Worm (Caenorhabditis elegans) whole organism, L1 larva: ENCODE measurements around the gene spch-1.

ENCODE experiments used
- C34B4.2 ChIP-seq: sonication (generic microtip); optimal IDR thresholded peaks from 2 replicates; lab custom pipeline; 2017; ENCODE audit warnings: mild to moderate bottlenecking, missing genetic modification characterization, missing compliant biosample characterization
- F16B12.6 ChIP-seq: fragments of 150-350 bp; optimal IDR thresholded peaks from 2 replicates; lab custom pipeline; 2014; ENCODE audit warnings: missing biosample characterization, missing genetic modification characterization
- blmp-1 ChIP-seq: fragments of 150-350 bp; optimal IDR thresholded peaks from 2 replicates; lab custom pipeline; 2014; ENCODE audit warnings: missing biosample characterization, missing genetic modification characterization
- dpl-1 ChIP-seq, 3 experiments: fragments of 150-350 bp in 2 of 3; sonication (generic microtip) in 1 of 3; optimal IDR thresholded peaks; 2 replicates each; lab custom pipeline; 2014 to 2017; ENCODE audit warnings: missing biosample characterization in 3 of 3, missing genetic modification characterization in 3 of 3, missing genetic modification reagents in 3 of 3
- efl-1 ChIP-seq, 4 experiments: fragments of 150-350 bp; optimal IDR thresholded peaks in 3 of 4; peaks in 1 of 4; 1 replicate in 1 of 4; 2 replicates in 3 of 4; lab custom pipeline; 2014; ENCODE audit warnings: missing biosample characterization in 2 of 4, missing genetic modification characterization in 2 of 4, missing genetic modification reagents in 2 of 4
- efl-3 ChIP-seq: fragments of 200-800 bp; sonication (Bioruptor generic); optimal IDR thresholded peaks from 2 replicates; lab custom pipeline; 2018; ENCODE audit warnings: mild to moderate bottlenecking, missing genetic modification characterization, missing compliant biosample characterization
- egl-13 ChIP-seq: sonication (generic microtip); optimal IDR thresholded peaks from 2 replicates; lab custom pipeline; 2016; ENCODE audit warnings: missing genotype, missing genetic modification reagents, missing genetic modification characterization, missing compliant biosample characterization
- elt-2 ChIP-seq: sonication (generic microtip); optimal IDR thresholded peaks from 2 replicates; lab custom pipeline; 2016; ENCODE audit warnings: missing genetic modification characterization, mild to moderate bottlenecking, inconsistent platforms, missing compliant biosample characterization, missing genetic modification reagents
- ets-5 ChIP-seq: fragments of 200-800 bp; sonication (Bioruptor generic); IDR thresholded peaks from 2 replicates; pipeline ENCODE4 v1.3.6; 2022; ENCODE audit warnings: missing genetic modification characterization, missing compliant biosample characterization
- fkh-4 ChIP-seq: sonication (generic microtip); optimal IDR thresholded peaks from 2 replicates; lab custom pipeline; 2016; ENCODE audit warnings: missing compliant biosample characterization, missing genetic modification characterization, borderline replicate concordance
- hlh-17 ChIP-seq: fragments of 200-800 bp; sonication (Bioruptor generic); optimal IDR thresholded peaks from 2 replicates; lab custom pipeline; 2018; ENCODE audit warnings: missing genetic modification characterization, mild to moderate bottlenecking, missing compliant biosample characterization, moderate library complexity, borderline replicate concordance
- hlh-4 ChIP-seq: sonication (generic microtip); optimal IDR thresholded peaks from 2 replicates; lab custom pipeline; 2016; ENCODE audit warnings: mild to moderate bottlenecking, missing genetic modification characterization, missing compliant biosample characterization
- hpl-2 ChIP-seq: fragments of 150-350 bp; optimal IDR thresholded peaks from 2 replicates; lab custom pipeline; 2014; ENCODE audit warnings: missing biosample characterization, missing genetic modification reagents, missing genetic modification characterization
- irx-1 ChIP-seq: sonication (generic microtip); optimal IDR thresholded peaks from 2 replicates; lab custom pipeline; 2016; ENCODE audit warnings: missing genetic modification characterization, missing compliant biosample characterization
- jun-1 ChIP-seq: fragments of 150-350 bp; optimal IDR thresholded peaks from 2 replicates; lab custom pipeline; 2014; ENCODE audit warnings: missing biosample characterization, missing genetic modification reagents, missing genetic modification characterization
- lin-14 ChIP-seq: fragments of 200-800 bp; sonication (Bioruptor generic); optimal IDR thresholded peaks from 2 replicates; lab custom pipeline; 2018; ENCODE audit warnings: mild to moderate bottlenecking, missing genetic modification characterization, moderate library complexity, missing compliant biosample characterization
- lin-15B ChIP-seq: fragments of 150-350 bp; sonication (generic microtip); optimal IDR thresholded peaks from 3 replicates; lab custom pipeline; 2014; ENCODE audit warnings: missing biosample characterization, missing genetic modification characterization
- lin-35 ChIP-seq, 2 experiments: fragments of 150-350 bp; optimal IDR thresholded peaks; 2 replicates each; lab custom pipeline; 2014; ENCODE audit warnings: missing biosample characterization in 2 of 2, missing genetic modification characterization in 2 of 2, missing genetic modification reagents in 2 of 2
- lsy-2 ChIP-seq, 2 experiments: fragments of 150-350 bp; optimal IDR thresholded peaks; 2 replicates each; lab custom pipeline; 2014; ENCODE audit warnings: missing biosample characterization in 2 of 2, missing genetic modification characterization in 2 of 2
- mab-9 ChIP-seq: fragments of 200-800 bp; sonication (Bioruptor generic); IDR thresholded peaks from 2 replicates; pipeline ENCODE4 v1.3.6; 2022; ENCODE audit warnings: missing genetic modification reagents, missing genetic modification characterization, missing compliant biosample characterization
- mep-1 ChIP-seq: fragments of 150-350 bp; optimal IDR thresholded peaks from 2 replicates; lab custom pipeline; 2014; ENCODE audit warnings: missing biosample characterization, missing genetic modification characterization
- nhr-237 ChIP-seq: fragments of 150-350 bp; optimal IDR thresholded peaks from 2 replicates; lab custom pipeline; 2014; ENCODE audit warnings: missing biosample characterization, missing genetic modification characterization
- nhr-28 ChIP-seq: fragments of 150-350 bp; optimal IDR thresholded peaks from 2 replicates; lab custom pipeline; 2014; ENCODE audit warnings: missing biosample characterization, missing genetic modification characterization
- nhr-47 ChIP-seq: sonication (generic microtip); optimal IDR thresholded peaks from 2 replicates; lab custom pipeline; 2016; ENCODE audit warnings: mild to moderate bottlenecking, missing genetic modification characterization, moderate library complexity, missing compliant biosample characterization
- nhr-77 ChIP-seq: fragments of 150-350 bp; optimal IDR thresholded peaks from 2 replicates; lab custom pipeline; 2014; ENCODE audit warnings: missing biosample characterization, missing genetic modification characterization
- pag-3 ChIP-seq: sonication (generic microtip); optimal IDR thresholded peaks from 2 replicates; lab custom pipeline; 2017; ENCODE audit warnings: missing genetic modification characterization, mild to moderate bottlenecking, missing compliant biosample characterization, antibody characterized with exemption, borderline replicate concordance; ENCODE audit not compliant: insufficient read depth
- pax-3 ChIP-seq: fragments of 200-800 bp; sonication (Bioruptor generic); optimal IDR thresholded peaks from 2 replicates; lab custom pipeline; 2018; ENCODE audit warnings: mild to moderate bottlenecking, missing genetic modification characterization, moderate library complexity, missing compliant biosample characterization
- rnt-1 ChIP-seq: sonication (generic microtip); optimal IDR thresholded peaks from 2 replicates; lab custom pipeline; 2016; ENCODE audit warnings: mild to moderate bottlenecking, missing genetic modification characterization, moderate library complexity, missing compliant biosample characterization
- snpc-4 ChIP-seq: fragments of 150-350 bp; optimal IDR thresholded peaks from 2 replicates; lab custom pipeline; 2014; ENCODE audit warnings: missing biosample characterization, missing genetic modification characterization
- snu-23 ChIP-seq: sonication (generic microtip); optimal IDR thresholded peaks from 2 replicates; lab custom pipeline; 2016; ENCODE audit warnings: missing genetic modification characterization, missing compliant biosample characterization
- sox-4 ChIP-seq: sonication (generic microtip); optimal IDR thresholded peaks from 2 replicates; lab custom pipeline; 2016; ENCODE audit warnings: missing genetic modification characterization, missing compliant biosample characterization
- sup-37 ChIP-seq: fragments of 200-800 bp; sonication (Bioruptor generic); optimal IDR thresholded peaks from 2 replicates; lab custom pipeline; 2018; ENCODE audit warnings: mild to moderate bottlenecking, missing genetic modification characterization, missing compliant biosample characterization
- tlp-1 ChIP-seq: fragments of 150-350 bp; optimal IDR thresholded peaks from 2 replicates; lab custom pipeline; 2014; ENCODE audit warnings: missing biosample characterization, missing genetic modification characterization
- unc-130 ChIP-seq: fragments of 150-350 bp; optimal IDR thresholded peaks from 2 replicates; lab custom pipeline; 2017; ENCODE audit warnings: missing biosample characterization, missing genetic modification characterization, inconsistent platforms
- unc-30 ChIP-seq: sonication (generic microtip); optimal IDR thresholded peaks from 2 replicates; lab custom pipeline; 2017; ENCODE audit warnings: missing biosample characterization, missing genetic modification characterization
- unc-86 ChIP-seq: sonication (generic microtip); optimal IDR thresholded peaks from 2 replicates; lab custom pipeline; 2016; ENCODE audit warnings: missing genetic modification characterization, missing compliant biosample characterization
- vab-15 ChIP-seq: sonication (generic microtip); optimal IDR thresholded peaks from 2 replicates; lab custom pipeline; 2017; ENCODE audit warnings: missing genotype, mild to moderate bottlenecking, missing genetic modification characterization, missing compliant biosample characterization
- zip-4 ChIP-seq: fragments of 200-800 bp; sonication (Bioruptor generic); optimal IDR thresholded peaks from 2 replicates; lab custom pipeline; 2018; ENCODE audit warnings: mild to moderate bottlenecking, missing genetic modification characterization, moderate library complexity, missing compliant biosample characterization
- ztf-11 ChIP-seq, 2 experiments: sonication (generic microtip); optimal IDR thresholded peaks; 2 replicates each; lab custom pipeline; 2016 to 2017; ENCODE audit warnings: missing genetic modification characterization in 2 of 2, missing biosample characterization in 1 of 2, missing compliant biosample characterization in 1 of 2

Gene spch-1

ce11 chrIV:10111441-10111840, at the start of gene spch-1:
Gene spch-1, minus strand, starts transcription at chrIV:10111541.
- TF ChIP-seq lin-15B (tag; lab: Kevin White, UChicago) (no peak), tlp-1 (tag; lab: Kevin White, UChicago) (no peak), unc-86 (tag; lab: Kevin White, UChicago) (no peak), hpl-2 (no peak), efl-3 (GFP tag; lab: Kevin White, UChicago) (no peak), ets-5 (GFP tag; lab: Robert Waterston, UW) (no peak), dpl-1 (GFP tag; optimal IDR thresholded peaks at IDR 0.05; lab: Kevin White, UChicago) (no peak), pag-3 (tag; lab: Kevin White, UChicago) (no peak), lsy-2 (tag; optimal IDR thresholded peaks at IDR 0.05; lab: Kevin White, UChicago) (no peak), blmp-1 (tag; lab: Kevin White, UChicago) (no peak), egl-13 (tag; lab: Kevin White, UChicago) (no peak), C34B4.2 (no peak), hlh-4 (tag; lab: Kevin White, UChicago) (no peak)

DNA sequence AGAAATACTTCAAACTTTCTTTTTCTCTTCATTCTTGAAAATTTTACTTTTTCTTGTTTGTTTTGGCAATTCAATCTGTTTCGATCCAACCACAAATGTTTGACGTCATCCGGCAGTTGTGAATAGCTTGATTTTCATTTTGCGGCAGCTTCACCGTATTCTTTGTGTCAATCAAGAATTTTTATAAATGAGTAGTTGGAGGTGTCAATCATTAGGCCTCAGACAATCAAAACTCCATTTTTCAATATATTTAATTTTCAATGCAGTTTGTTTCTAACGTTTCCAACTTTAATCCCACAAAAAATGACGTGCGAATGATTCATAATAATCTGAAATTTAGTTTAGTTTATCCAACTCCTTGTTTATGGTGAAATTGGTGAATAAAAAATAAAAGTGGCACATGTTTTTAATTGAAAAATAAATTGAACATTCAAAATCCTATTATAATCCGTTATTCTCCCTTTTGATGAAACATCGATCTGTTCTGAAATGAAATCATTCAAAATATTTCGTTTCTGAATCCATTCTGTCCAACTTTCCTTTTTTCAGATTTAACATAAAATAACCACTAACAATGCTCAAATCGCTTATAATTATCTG, 46.2 kb upstream of the spch-1 start, which contains the start of gene ttr-53:
TSS of gene ttr-53 (plus strand) at position 550 of the 600 bp plus-strand sequence.
- TF ChIP-seq elt-2 (no peak), zip-4 (no peak), snu-23 (no peak), vab-15 (tag; lab: Kevin White, UChicago) (no peak), F16B12.6 (tag; lab: Kevin White, UChicago) (no peak), lsy-2 (tag; optimal IDR thresholded peaks at IDR 0.05; lab: Kevin White, UChicago) (no peak), ets-5 (GFP tag; lab: Robert Waterston, UW) (no peak), tlp-1 (tag; lab: Kevin White, UChicago) (no peak)

- no peak for TF ChIP-seq sox-4 (tag; lab: Kevin White, UChicago)
- TF ChIP-seq efl-3 (GFP tag; lab: Kevin White, UChicago), result no peak
- no peak for TF ChIP-seq nhr-77 (tag; lab: Kevin White, UChicago)
- no peak for TF ChIP-seq lin-35 (GFP tag; optimal IDR thresholded peaks at IDR 0.05; lab: Kevin White, UChicago)
- no peak for TF ChIP-seq lin-14 (GFP tag; lab: Kevin White, UChicago)
Observed at ce11 chrIV:10157034-10157433, 45.7 kb upstream of the spch-1 start.

- TF ChIP-seq sup-37 (GFP tag; lab: Kevin White, UChicago) (no peak), fkh-4 (tag; lab: Kevin White, UChicago) (no peak), hlh-17 (GFP tag; lab: Kevin White, UChicago) (no peak), irx-1 (no peak), rnt-1 (tag; lab: Kevin White, UChicago) (peak; percentile 24)
Observed at ce11 chrIV:10155475-10155874, 44.1 kb upstream of the spch-1 start, which contains the start of gene ttr-54. Gene ttr-54, plus strand, starts transcription at chrIV:10155775.

ce11 chrIV:10153479-10153878, 42.1 kb upstream of the spch-1 start:
- TF ChIP-seq efl-1 (optimal IDR thresholded peaks at IDR 0.05; lab: Kevin White, UChicago) (no peak), efl-1 (GFP tag; optimal IDR thresholded peaks at IDR 0.05 in 1 of 2; lab: Kevin White, UChicago) (peak in 1 of 2 experiments; percentile 88), jun-1 (tag; lab: Kevin White, UChicago) (no peak)

- TF ChIP-seq pax-3 (no peak), nhr-237 (tag; lab: Kevin White, UChicago) (no peak), unc-30 (tag; lab: Kevin White, UChicago) (no peak), nhr-28 (no peak), blmp-1 (tag; lab: Kevin White, UChicago) (peak; percentile 49), elt-2 (no peak), ets-5 (GFP tag; lab: Robert Waterston, UW) (no peak), snpc-4 (peak; percentile 32), nhr-47 (tag; lab: Kevin White, UChicago) (peak; percentile 67), efl-3 (GFP tag; lab: Kevin White, UChicago) (no peak), mab-9 (no peak), lsy-2 (tag; optimal IDR thresholded peaks at IDR 0.05; lab: Kevin White, UChicago) (peak; percentile 89 to 97), lin-15B (tag; lab: Kevin White, UChicago) (no peak), ztf-11 (tag; optimal IDR thresholded peaks at IDR 0.05; lab: Kevin White, UChicago) (no peak), unc-130 (tag; lab: Kevin White, UChicago) (peak; percentile 29), jun-1 (tag; lab: Kevin White, UChicago) (no peak), mep-1 (tag; lab: Kevin White, UChicago) (peak; percentile 91), unc-86 (tag; lab: Kevin White, UChicago) (peak; percentile 50), fkh-4 (tag; lab: Kevin White, UChicago) (no peak)
Observed at ce11 chrIV:10151439-10151997, 40.2 kb upstream of the spch-1 start, which contains the start of gene copg-1. Gene copg-1, plus strand, starts transcription at chrIV:10151947.
